Worm (Caenorhabditis elegans): Measurements from ENCODE around the gene ZK1058.3.

ZK1058.3 gene

DNA sequence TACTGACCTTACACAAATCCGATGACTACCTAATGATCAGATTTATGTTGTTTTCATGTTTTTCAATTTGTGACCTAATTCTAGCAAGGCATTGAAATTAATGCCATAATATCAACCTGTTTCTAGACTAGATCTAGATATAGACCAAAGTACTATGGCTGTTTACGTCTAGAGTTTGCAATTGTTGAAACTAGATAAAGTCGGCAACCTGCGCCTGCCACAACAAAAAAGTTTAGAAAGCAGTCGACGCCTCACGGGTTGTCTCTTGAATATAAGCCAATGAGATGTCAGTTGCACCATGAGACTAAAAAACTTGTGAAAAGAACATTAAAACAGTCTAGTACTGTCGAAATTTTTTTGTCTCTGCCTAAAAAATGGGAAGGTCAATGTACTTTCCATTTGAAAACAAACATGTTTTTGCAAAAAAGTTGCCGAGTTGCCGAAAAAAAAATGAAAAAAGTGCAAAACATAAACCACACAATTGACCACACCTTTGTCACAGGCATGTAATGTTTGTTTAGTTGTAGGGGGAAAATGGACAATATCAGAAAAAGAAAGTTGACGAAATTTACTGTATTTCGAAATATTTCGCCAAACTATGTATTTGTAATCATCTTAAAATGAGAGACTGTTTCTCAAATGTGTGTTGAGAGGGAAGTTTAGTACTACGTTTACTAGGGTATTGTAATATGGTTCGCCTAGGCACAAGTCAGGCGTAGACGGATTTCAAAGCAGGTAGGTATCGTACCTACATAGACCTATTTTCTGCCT, 39.5 kb upstream of the ZK1058.3 start:
- TF ChIP-seq hlh-30 (tag; optimal IDR thresholded peaks at IDR 0.05; ENCODE audit: insufficient read depth) (peak; percentile 7), mxl-3 (GFP tag; optimal IDR thresholded peaks at IDR 0.05) (no peak), nhr-28 (tag; optimal IDR thresholded peaks at IDR 0.05) (peak; percentile 48), nhr-11 (tag; optimal IDR thresholded peaks at IDR 0.05) (no peak)

DNA sequence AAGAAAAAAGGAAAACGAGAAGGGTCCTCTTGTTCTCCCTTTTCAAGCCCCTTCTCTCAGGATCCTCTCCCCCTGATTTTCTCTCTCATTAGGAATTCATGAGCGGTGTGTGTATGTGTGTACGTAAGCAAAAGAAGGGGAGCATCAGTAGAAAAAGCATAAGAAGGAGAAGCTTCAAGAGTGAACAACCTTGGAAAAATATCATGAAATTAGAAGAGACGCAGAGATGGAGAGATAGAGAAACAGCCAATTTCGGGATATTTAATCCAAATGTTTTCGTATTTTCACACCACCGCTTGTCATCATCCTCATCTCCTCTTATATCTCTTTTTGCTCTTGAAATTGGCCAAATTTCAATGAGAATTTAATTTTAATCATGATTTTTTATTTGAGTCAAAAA, 35.5 kb upstream of the ZK1058.3 start:
- no peak for TF ChIP-seq lsy-2 (tag; optimal IDR thresholded peaks at IDR 0.05)
- TF ChIP-seq aha-1 (tag): peak; percentile 7

DNA sequence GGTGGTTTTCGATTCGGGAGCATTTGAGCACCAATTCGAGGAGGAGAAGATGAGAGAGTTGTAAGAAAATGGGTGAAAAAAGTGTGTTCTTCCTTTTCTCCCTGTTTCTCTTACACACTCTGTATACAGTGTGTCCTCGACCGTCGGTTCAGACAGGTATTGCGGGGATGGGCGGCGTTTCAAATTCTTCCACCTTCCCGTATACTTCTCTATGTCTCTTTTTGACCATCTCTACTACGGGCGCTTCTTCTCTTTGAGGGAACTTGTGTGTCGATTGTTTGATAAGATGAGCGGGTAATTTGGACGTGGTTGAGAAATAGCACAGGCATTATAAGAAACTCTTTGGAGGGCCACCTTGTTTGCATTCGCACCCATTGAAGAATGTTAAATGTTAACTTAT, 31.1 kb upstream of the ZK1058.3 start:
- TF ChIP-seq aha-1 (tag): peak; percentile 2
- no peak for TF ChIP-seq pha-4 (GFP tag; IDR thresholded peaks at IDR 0.05)
- peak; percentile 13 for TF ChIP-seq pha-4 (tag; optimal IDR thresholded peaks at IDR 0.05)
- TF ChIP-seq nhr-77 (tag; optimal IDR thresholded peaks at IDR 0.05): peak; percentile 78
- TF ChIP-seq daf-16 (GFP tag; optimal IDR thresholded peaks at IDR 0.05): no peak
- peak; percentile 57 for TF ChIP-seq daf-16 (tag; optimal IDR thresholded peaks at IDR 0.05)
- TF ChIP-seq ama-1 (optimal IDR thresholded peaks at IDR 0.05): no peak
- peak; percentile 77 for TF ChIP-seq pqm-1 (tag; optimal IDR thresholded peaks at IDR 0.05)
- peak; percentile 44 for TF ChIP-seq nhr-6 (tag; optimal IDR thresholded peaks at IDR 0.05)
- TF ChIP-seq nhr-41 (GFP tag; IDR thresholded peaks at IDR 0.05): no peak
- TF ChIP-seq madf-5 (GFP tag; IDR thresholded peaks at IDR 0.05): no peak
- no peak for TF ChIP-seq nhr-10 (tag; optimal IDR thresholded peaks at IDR 0.05)
- TF ChIP-seq nhr-111 (GFP tag; optimal IDR thresholded peaks at IDR 0.05): no peak
- TF ChIP-seq lin-13 (GFP tag; optimal IDR thresholded peaks at IDR 0.05): peak; percentile 77
- peak; percentile 33 for TF ChIP-seq mep-1 (tag; optimal IDR thresholded peaks at IDR 0.05)
- peak; percentile 42 for TF ChIP-seq dpl-1 (GFP tag; optimal IDR thresholded peaks at IDR 0.05)
- no peak for TF ChIP-seq dmd-9 (GFP tag; IDR thresholded peaks at IDR 0.05)
- TF ChIP-seq hlh-11 (tag; optimal IDR thresholded peaks at IDR 0.05): peak; percentile 69
- TF ChIP-seq mes-2 (tag; optimal IDR thresholded peaks at IDR 0.05; ENCODE audit: poor library complexity, severe bottlenecking): peak; percentile 28
- peak; percentile 41; the same call in 1 of the 2 replicates for TF ChIP-seq dmd-6 (GFP tag; IDR thresholded peaks at IDR 0.05)
- TF ChIP-seq snpc-4 (tag; optimal IDR thresholded peaks at IDR 0.05): no peak
- peak; percentile 62 for TF ChIP-seq dve-1 (tag; optimal IDR thresholded peaks at IDR 0.05; ENCODE audit: insufficient read depth)
- TF ChIP-seq nhr-28 (tag; optimal IDR thresholded peaks at IDR 0.05): peak; percentile 91
- TF ChIP-seq lsy-2 (tag; optimal IDR thresholded peaks at IDR 0.05): peak in 1 of 2 experiments; percentile 37

DNA sequence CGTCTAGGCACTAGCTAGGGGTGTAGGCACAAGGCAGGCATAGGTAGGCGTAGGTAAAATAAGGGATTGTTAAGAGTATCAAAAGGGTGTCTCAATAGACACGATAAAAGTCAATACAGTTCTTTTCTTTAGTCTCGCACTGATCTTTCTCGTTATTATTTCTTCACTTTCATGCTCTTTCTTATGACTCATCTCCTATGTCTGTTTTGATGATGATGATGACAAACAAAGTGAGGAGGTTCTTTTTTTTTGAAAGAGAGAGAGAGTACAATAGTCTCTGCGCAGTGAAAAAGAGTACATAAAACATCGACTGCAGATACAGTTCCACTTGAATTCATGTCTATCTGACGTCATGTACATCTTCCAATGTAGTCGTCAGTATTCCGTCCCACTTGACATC, 28.8 kb upstream of the ZK1058.3 start:
- TF ChIP-seq lin-39 (tag; optimal IDR thresholded peaks at IDR 0.05) (no peak), nhr-76 (tag; optimal IDR thresholded peaks at IDR 0.05) (no peak), nhr-237 (tag; optimal IDR thresholded peaks at IDR 0.05) (no peak), ceh-20 (GFP tag; IDR thresholded peaks at IDR 0.05) (no peak), pha-4 (GFP tag; IDR thresholded peaks at IDR 0.05) (no peak), pha-4 (tag; optimal IDR thresholded peaks at IDR 0.05) (peak; percentile 33), lin-38 (GFP tag; IDR thresholded peaks at IDR 0.05) (no peak), Y75B8A.6 (GFP tag; IDR thresholded peaks at IDR 0.05) (no peak), nhr-11 (tag; optimal IDR thresholded peaks at IDR 0.05) (no peak), lin-13 (GFP tag; optimal IDR thresholded peaks at IDR 0.05) (no peak), nhr-42 (GFP tag; IDR thresholded peaks at IDR 0.05) (no peak), lir-3 (tag; optimal IDR thresholded peaks at IDR 0.05) (no peak), dve-1 (tag; optimal IDR thresholded peaks at IDR 0.05; ENCODE audit: insufficient read depth) (peak; percentile 15), skn-1 (tag; optimal IDR thresholded peaks at IDR 0.05) (no peak), nhr-6 (tag; optimal IDR thresholded peaks at IDR 0.05) (peak; percentile 32), nhr-10 (tag; optimal IDR thresholded peaks at IDR 0.05) (no peak), aha-1 (tag) (peak; percentile 77), dmd-6 (GFP tag; IDR thresholded peaks at IDR 0.05) (no peak), nhr-102 (tag; optimal IDR thresholded peaks at IDR 0.05) (no peak)

Measured in whole organism, L4 larva.